Fruit fly (Drosophila melanogaster) whole organism, embryonic: ENCODE measurements around the gene Acp26Ab.

Experiments used
- CG10267 ChIP-seq: fragments of 200-800 bp; sonication (Bioruptor generic); optimal IDR thresholded peaks from 2 replicates; lab custom pipeline; 2018; ENCODE audit warnings: missing biosample characterization, mild to moderate bottlenecking, missing genetic modification characterization, moderate library complexity
- CG11696 ChIP-seq: fragments of 200-800 bp; sonication (Bioruptor generic); IDR thresholded peaks from 2 replicates; pipeline ENCODE4 v1.3.6; 2022; ENCODE audit warnings: missing biosample characterization, missing genetic modification characterization
- CG12769 ChIP-seq: fragments of 200-800 bp; sonication (Bioruptor generic); optimal IDR thresholded peaks from 2 replicates; lab custom pipeline; 2019; ENCODE audit warnings: missing biosample characterization, mild to moderate bottlenecking, missing genetic modification characterization, moderate library complexity
- CG12942 ChIP-seq: fragments of 200-800 bp; sonication (Bioruptor generic); optimal IDR thresholded peaks from 3 replicates; lab custom pipeline; 2016; ENCODE audit warnings: missing biosample characterization, missing genetic modification characterization
- CG1603 ChIP-seq: fragments of 200-800 bp; sonication (Bioruptor generic); optimal IDR thresholded peaks from 2 replicates; lab custom pipeline; 2019; ENCODE audit warnings: missing biosample characterization, mild to moderate bottlenecking, missing genetic modification characterization, moderate library complexity
- CG1792 ChIP-seq: fragments of 200-800 bp; sonication (Bioruptor generic); optimal IDR thresholded peaks from 2 replicates; lab custom pipeline; 2016; ENCODE audit warnings: missing biosample characterization, missing genetic modification characterization
- CG2129 ChIP-seq: fragments of 200-800 bp; sonication (Bioruptor generic); IDR thresholded peaks from 2 replicates; pipeline ENCODE4 v1.3.6; 2022; ENCODE audit warnings: missing biosample characterization, missing genetic modification characterization; ENCODE audit not compliant: partially characterized antibody
- CG3847 ChIP-seq: fragments of 200-800 bp; sonication (Bioruptor generic); IDR thresholded peaks from 2 replicates; pipeline ENCODE4 v1.3.6; 2022; ENCODE audit warnings: missing biosample characterization, missing genetic modification characterization
- CG4424 ChIP-seq: fragments of 200-800 bp; sonication (Bioruptor generic); optimal IDR thresholded peaks from 3 replicates; lab custom pipeline; 2016; ENCODE audit warnings: missing biosample characterization, missing genetic modification characterization
- CG6272 ChIP-seq: fragments of 200-800 bp; sonication (Bioruptor generic); IDR thresholded peaks from 2 replicates; pipeline ENCODE4 v1.3.6; 2022; ENCODE audit warnings: missing biosample characterization, missing genetic modification characterization
- CG7786 ChIP-seq: fragments of 200-800 bp; sonication (Bioruptor generic); optimal IDR thresholded peaks from 2 replicates; lab custom pipeline; 2016; ENCODE audit warnings: missing biosample characterization, missing genetic modification characterization
- Deaf1 ChIP-seq: fragments of 200-800 bp; optimal IDR thresholded peaks from 3 replicates; lab custom pipeline; 2019; ENCODE audit warnings: missing biosample characterization, mild to moderate bottlenecking, missing genetic modification characterization, moderate library complexity
- Dek ChIP-seq: fragments of 200-800 bp; sonication (Bioruptor generic); optimal IDR thresholded peaks from 3 replicates; lab custom pipeline; 2019; ENCODE audit warnings: missing biosample characterization, mild to moderate bottlenecking, missing genetic modification characterization, moderate library complexity
- E2f1 ChIP-seq: fragments of 200-800 bp; sonication (Bioruptor generic); IDR thresholded peaks from 2 replicates; pipeline ENCODE4 v1.3.6; 2022; ENCODE audit warnings: missing biosample characterization, missing genetic modification characterization
- Eip74EF ChIP-seq, 2 experiments: fragments of 200-800 bp in 1 of 2; fragments of >200 bp in 1 of 2; sonication (Bioruptor generic) in 1 of 2; optimal IDR thresholded peaks; 2 replicates each; lab custom pipeline; 2017 to 2019; ENCODE audit warnings: missing biosample characterization in 2 of 2, missing genetic modification characterization in 2 of 2, mild to moderate bottlenecking in 1 of 2, moderate library complexity in 1 of 2
- HLHmδ ChIP-seq: fragments of 200-800 bp; sonication (Bioruptor generic); optimal IDR thresholded peaks from 2 replicates; lab custom pipeline; 2018; ENCODE audit warnings: missing biosample characterization, mild to moderate bottlenecking, missing genetic modification characterization, moderate library complexity
- Hand ChIP-seq: fragments of 200-800 bp; sonication (Bioruptor generic); optimal IDR thresholded peaks from 2 replicates; lab custom pipeline; 2017; ENCODE audit warnings: mild to moderate bottlenecking, missing biosample characterization, missing genetic modification reagents, missing genetic modification characterization
- Hsf ChIP-seq: fragments of 200-800 bp; sonication (Bioruptor generic); optimal IDR thresholded peaks from 3 replicates; lab custom pipeline; 2016; ENCODE audit warnings: missing biosample characterization, missing genetic modification characterization
- Scr ChIP-seq: fragments of 200-800 bp; sonication (Bioruptor generic); IDR thresholded peaks from 2 replicates; pipeline ENCODE4 v1.3.6; 2022; ENCODE audit warnings: missing biosample characterization, missing genetic modification characterization; ENCODE audit not compliant: partially characterized antibody
- Taf1 ChIP-seq: fragments of 200-800 bp; sonication (Bioruptor generic); IDR thresholded peaks from 2 replicates; pipeline ENCODE4 v1.3.6; 2022; ENCODE audit warnings: missing biosample characterization, missing genetic modification characterization
- abd-A ChIP-seq: fragments of 200-800 bp; sonication (Bioruptor generic); optimal IDR thresholded peaks from 3 replicates; lab custom pipeline; 2019; ENCODE audit warnings: missing biosample characterization, mild to moderate bottlenecking, missing genetic modification characterization, moderate library complexity
- ac ChIP-seq: fragments of 200-800 bp; sonication (Bioruptor generic); optimal IDR thresholded peaks from 3 replicates; lab custom pipeline; 2017; ENCODE audit warnings: missing biosample characterization, mild to moderate bottlenecking, missing genetic modification characterization
- chinmo ChIP-seq: fragments of 200-800 bp; sonication (Bioruptor generic); IDR thresholded peaks from 4 replicates; pipeline ENCODE4 v1.3.6; 2022; ENCODE audit warnings: missing biosample characterization, missing genetic modification characterization; ENCODE audit not compliant: partially characterized antibody
- dm ChIP-seq: fragments of 200-800 bp; sonication (Bioruptor generic); optimal IDR thresholded peaks from 3 replicates; lab custom pipeline; 2016; ENCODE audit warnings: missing biosample characterization, missing genetic modification characterization
- fd102C ChIP-seq: fragments of 200-800 bp; sonication (Bioruptor generic); optimal IDR thresholded peaks from 2 replicates; lab custom pipeline; 2018; ENCODE audit warnings: missing biosample characterization, mild to moderate bottlenecking, missing genetic modification characterization, moderate library complexity
- grau ChIP-seq: fragments of 200-800 bp; optimal IDR thresholded peaks from 3 replicates; lab custom pipeline; 2019; ENCODE audit warnings: missing biosample characterization, mild to moderate bottlenecking, missing genetic modification characterization, moderate library complexity
- hth ChIP-seq: fragments of >200 bp; optimal IDR thresholded peaks from 2 replicates; lab custom pipeline; 2017; ENCODE audit warnings: inconsistent platforms
- lab ChIP-seq: fragments of 200-800 bp; sonication (Bioruptor generic); optimal IDR thresholded peaks from 3 replicates; lab custom pipeline; 2017; ENCODE audit warnings: missing biosample characterization, missing genetic modification characterization, mild to moderate bottlenecking, moderate library complexity, missing genetic modification reagents
- oc ChIP-seq: fragments of 200-800 bp; sonication (Bioruptor generic); optimal IDR thresholded peaks from 2 replicates; lab custom pipeline; 2018; ENCODE audit warnings: missing biosample characterization, mild to moderate bottlenecking, missing genetic modification characterization, moderate library complexity
- onecut ChIP-seq: fragments of 200-800 bp; sonication (Bioruptor generic); IDR thresholded peaks from 2 replicates; pipeline ENCODE4 v1.3.6; 2022; ENCODE audit warnings: missing biosample characterization, missing genetic modification characterization
- pan ChIP-seq, 4 experiments: fragments of >200 bp in 3 of 4; fragments of 200-800 bp in 1 of 4; sonication (Bioruptor generic) in 1 of 4; optimal IDR thresholded peaks in 3 of 4; IDR thresholded peaks in 1 of 4; 2 replicates each; pipeline versions ENCODE4 v1.3.6 to Lab custom; 2017 to 2022; ENCODE audit warnings: missing biosample characterization in 2 of 4, missing genetic modification characterization in 2 of 4, mixed read lengths in 1 of 4
- pb ChIP-seq: fragments of 200-800 bp; sonication (Bioruptor generic); optimal IDR thresholded peaks from 3 replicates; lab custom pipeline; 2016; ENCODE audit warnings: missing biosample characterization, missing genetic modification characterization
- psq ChIP-seq: fragments of 200-800 bp; sonication (Bioruptor generic); optimal IDR thresholded peaks from 2 replicates; lab custom pipeline; 2017; ENCODE audit warnings: missing biosample characterization, missing genetic modification characterization
- pzg ChIP-seq: fragments of 200-800 bp; sonication (Bioruptor generic); optimal IDR thresholded peaks from 3 replicates; lab custom pipeline; 2018; ENCODE audit warnings: missing biosample characterization, mild to moderate bottlenecking, missing genetic modification characterization, moderate library complexity
- ranshi ChIP-seq: fragments of 200-800 bp; sonication (Bioruptor generic); IDR thresholded peaks from 2 replicates; pipeline ENCODE4 v1.3.6; 2022; ENCODE audit warnings: missing biosample characterization, missing genetic modification characterization
- sc ChIP-seq, 3 experiments: fragments of >200 bp in 2 of 3; fragments of 200-800 bp in 1 of 3; sonication (Bioruptor generic) in 1 of 3; optimal IDR thresholded peaks; 2 replicates in 2 of 3; 3 replicates in 1 of 3; lab custom pipeline; 2017; ENCODE audit warnings: mild to moderate bottlenecking in 1 of 3, missing biosample characterization in 1 of 3, missing genetic modification characterization in 1 of 3, missing genetic modification reagents in 1 of 3
- sd ChIP-seq: fragments of 200-800 bp; sonication (Bioruptor generic); optimal IDR thresholded peaks from 3 replicates; lab custom pipeline; 2018; ENCODE audit warnings: missing biosample characterization, mild to moderate bottlenecking, missing genetic modification characterization, moderate library complexity
- vfl ChIP-seq: fragments of 200-800 bp; sonication (Bioruptor generic); optimal IDR thresholded peaks from 2 replicates; lab custom pipeline; 2016; ENCODE audit warnings: missing biosample characterization, missing genetic modification characterization
- vvl ChIP-seq: fragments of 200-800 bp; sonication (Bioruptor generic); IDR thresholded peaks from 2 replicates; pipeline ENCODE4 v1.3.6; 2022; ENCODE audit warnings: missing biosample characterization, missing genetic modification characterization
- z ChIP-seq: fragments of 200-800 bp; sonication (Bioruptor generic); IDR thresholded peaks from 3 replicates; pipeline ENCODE4 v1.3.6; 2022; ENCODE audit warnings: missing biosample characterization, missing genetic modification characterization
- zen2 ChIP-seq: fragments of 200-800 bp; sonication (Bioruptor generic); IDR thresholded peaks from 3 replicates; pipeline ENCODE4 v1.3.6; 2022; ENCODE audit warnings: missing biosample characterization, missing genetic modification characterization; ENCODE audit not compliant: partially characterized antibody

Acp26Ab gene

DNA sequence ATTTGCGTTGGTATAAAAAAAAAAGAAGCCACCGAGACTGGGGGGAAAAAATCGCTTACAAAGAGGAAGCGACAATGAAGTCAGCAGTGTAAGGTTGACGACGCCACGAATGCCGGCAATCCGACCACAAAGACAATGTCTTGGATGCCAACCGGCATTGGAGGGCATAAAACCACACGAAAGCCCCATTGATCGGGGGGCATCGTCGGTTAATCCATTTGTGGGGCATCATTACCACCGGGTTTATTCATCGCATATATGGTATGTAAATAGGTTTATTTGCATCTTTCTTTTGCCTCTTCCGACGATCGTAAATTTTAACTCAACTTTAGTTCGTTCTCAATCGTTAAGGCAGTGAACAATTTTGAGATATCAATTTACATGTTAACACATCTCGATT, 5.7 kb downstream of the Acp26Ab start:
- TF ChIP-seq pb (GFP tag; lab: Kevin White, UChicago) = peak; percentile 10
- no peak for TF ChIP-seq E2f1 (GFP tag; lab: Robert Waterston, UW)
- TF ChIP-seq chinmo = peak; percentile 63; the same call in 1 of the 4 replicates
- peak; percentile 72 for TF ChIP-seq oc
- no peak for TF ChIP-seq fd102C (GFP tag; lab: Kevin White, UChicago)
- 0 out of 3 replicates have a peak, but pooled peaks have one; percentile 44 for TF ChIP-seq z (GFP tag; lab: Robert Waterston, UW)
- TF ChIP-seq Dek (tag; lab: Kevin White, UChicago) = no peak
- peak; percentile 27 for TF ChIP-seq Deaf1 (tag; lab: Kevin White, UChicago)
- TF ChIP-seq abd-A (tag; lab: Kevin White, UChicago) = peak; percentile 24
- TF ChIP-seq CG10267 (tag; lab: Kevin White, UChicago) = no peak
- TF ChIP-seq CG3847 (GFP tag; lab: Robert Waterston, UW) = no peak
- no peak for TF ChIP-seq CG12942
- peak; percentile 77 for TF ChIP-seq sd
- 0 out of 3 replicates have a peak, but pooled peaks have one; percentile 1 for TF ChIP-seq zen2 (GFP tag; lab: Robert Waterston, UW)
- TF ChIP-seq CG12769 (tag; lab: Kevin White, UChicago) = peak; percentile 33
- TF ChIP-seq hth (lab: Kevin White, UChicago) = no peak
- TF ChIP-seq Eip74EF (GFP tag; optimal IDR thresholded peaks at IDR 0.05; lab: Kevin White, UChicago) = peak in 1 of 2 experiments; percentile 55
- TF ChIP-seq vvl (GFP tag; lab: Robert Waterston, UW) = peak; percentile 84
- no peak for TF ChIP-seq pan (optimal IDR thresholded peaks at IDR 0.05; lab: Kevin White, UChicago)
- no peak for TF ChIP-seq pan (GFP tag; optimal IDR thresholded peaks at IDR 0.05 in 1 of 2, IDR thresholded peaks at IDR 0.05 in 1 of 2)
- no peak for TF ChIP-seq CG1603 (tag; lab: Kevin White, UChicago)
- TF ChIP-seq Hsf = no peak

DNA sequence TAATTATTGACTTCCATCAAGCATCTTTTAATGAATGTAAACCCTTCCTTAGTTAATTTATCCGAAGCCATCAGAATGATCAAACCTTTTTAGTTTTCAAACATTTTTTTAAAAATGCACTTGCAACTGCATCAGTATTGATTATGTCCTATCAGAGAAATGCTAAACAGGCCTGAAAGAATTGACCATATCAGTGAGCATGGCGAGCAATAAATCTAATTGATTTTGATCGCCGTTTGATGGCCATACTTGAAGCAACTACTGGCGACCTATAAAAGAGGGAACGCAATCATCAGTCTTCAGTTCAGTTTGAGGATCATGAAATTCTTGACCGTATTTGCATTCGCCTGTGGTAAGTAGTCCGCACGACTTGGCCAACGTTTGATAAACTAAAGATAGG, 7.0 kb downstream of the Acp26Ab start, which contains the start of gene CG9029:
TSS of gene CG9029 (plus strand) at position 301 of the 400 bp plus-strand sequence.
- TF ChIP-seq CG1792 (GFP tag; lab: Kevin White, UChicago) (no peak), vfl (GFP tag; lab: Kevin White, UChicago) (no peak), Scr (no peak), grau (tag; lab: Kevin White, UChicago) (no peak), dm (GFP tag; lab: Kevin White, UChicago) (no peak), HLHmδ (GFP tag; lab: Kevin White, UChicago) (no peak), ranshi (GFP tag; lab: Robert Waterston, UW) (no peak), CG4424 (GFP tag; lab: Kevin White, UChicago) (no peak), CG2129 (GFP tag; lab: Robert Waterston, UW) (no peak), CG11696 (GFP tag; lab: Robert Waterston, UW) (no peak), psq (GFP tag; lab: Kevin White, UChicago) (no peak), CG7786 (GFP tag; lab: Kevin White, UChicago) (no peak), ac (no peak), sc (optimal IDR thresholded peaks at IDR 0.05; lab: Kevin White, UChicago) (no peak), sc (GFP tag; optimal IDR thresholded peaks at IDR 0.05; lab: Kevin White, UChicago) (no peak), lab (GFP tag; lab: Kevin White, UChicago) (no peak), Taf1 (GFP tag; lab: Robert Waterston, UW) (no peak), onecut (GFP tag; lab: Robert Waterston, UW) (no peak), Hand (no peak), pzg (GFP tag; lab: Kevin White, UChicago) (no peak), CG6272 (no peak)
